Worm (Caenorhabditis elegans) whole organism, dauer: ENCODE results near the gene scl-20.

ENCODE experiments used
- unc-62 ChIP-seq: sonication (generic microtip); optimal IDR thresholded peaks from 2 replicates; lab custom pipeline; 2017; ENCODE audit warnings: missing biosample characterization, missing genetic modification reagents, missing genetic modification characterization

Gene scl-20

DNA sequence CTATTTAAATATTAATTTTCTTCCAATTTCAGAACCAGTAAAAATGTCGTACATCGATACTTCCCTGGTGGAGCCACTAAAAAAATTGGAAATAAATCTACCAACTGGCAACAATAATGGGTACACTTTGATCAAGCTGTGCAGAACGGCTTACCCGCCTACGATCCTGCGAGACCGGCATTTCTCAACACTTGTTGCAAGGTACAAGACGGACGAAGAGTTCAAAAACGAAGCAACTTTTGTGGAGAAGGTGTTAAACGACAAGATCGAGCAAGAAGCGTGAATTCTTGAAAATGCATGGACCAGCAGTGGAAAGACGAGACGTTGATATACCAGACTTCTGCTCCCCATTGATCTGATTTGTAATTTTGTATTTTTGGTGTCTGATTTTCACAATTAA lies 22.9 kb downstream of the scl-20 start:
- TF ChIP-seq unc-62, result no peak

DNA sequence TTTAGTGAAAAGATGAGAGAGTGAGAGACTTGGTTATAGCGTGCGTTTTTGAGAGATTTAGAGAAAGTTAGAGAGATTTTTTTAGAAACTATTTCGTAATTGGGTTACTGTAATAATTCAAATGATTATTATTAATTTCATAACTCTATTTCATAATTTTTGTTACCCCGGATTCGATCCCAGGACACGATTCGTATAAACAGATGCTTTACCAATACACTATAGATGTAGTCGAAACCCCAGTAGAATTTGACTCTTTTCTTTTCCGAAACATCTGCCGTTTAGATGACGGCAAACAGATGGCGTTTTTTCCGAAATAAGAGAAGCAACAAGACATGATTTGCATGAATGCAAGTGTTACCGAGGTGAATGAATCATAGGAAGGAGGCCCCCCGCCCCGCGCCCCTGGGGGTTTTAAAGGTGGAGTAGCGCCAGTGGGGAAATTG lies 24.2 kb downstream of the scl-20 start:
- no peak for TF ChIP-seq unc-62

DNA sequence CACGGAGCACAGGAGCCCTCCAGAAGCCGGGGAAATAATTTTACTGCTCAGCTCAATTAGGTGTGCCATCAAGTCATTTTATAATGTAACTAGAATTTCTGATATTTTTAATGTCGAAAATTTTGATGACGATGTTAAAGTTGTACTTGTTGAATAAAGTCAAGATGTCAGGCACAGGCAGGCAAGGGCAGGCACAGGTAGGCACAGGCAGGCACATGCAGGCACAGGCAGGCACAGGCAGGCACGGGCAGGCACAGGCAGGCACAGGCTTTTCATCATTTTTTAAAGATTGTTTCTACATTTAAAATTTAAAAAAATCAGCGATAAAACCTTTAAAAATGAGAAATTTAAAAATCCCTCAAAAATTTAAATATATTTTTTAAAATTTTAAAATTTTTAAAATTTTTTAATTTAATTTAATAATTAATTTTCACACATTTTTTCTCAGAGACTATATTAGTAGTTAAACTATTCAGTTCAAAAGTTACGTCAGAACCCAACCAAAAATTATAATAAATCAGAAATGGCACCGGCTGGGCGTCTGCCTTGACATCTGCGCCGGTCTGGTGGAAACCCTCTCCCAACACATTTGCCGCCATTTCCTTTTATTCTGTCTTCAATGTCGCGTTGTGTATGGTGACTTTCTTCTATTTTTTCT lies 24.9 kb downstream of the scl-20 start, which contains the start of gene Y17D7C.6:
Gene Y17D7C.6, plus strand, starts transcription at position 608 of the 658 bp plus-strand sequence.
- TF ChIP-seq unc-62, result no peak

DNA sequence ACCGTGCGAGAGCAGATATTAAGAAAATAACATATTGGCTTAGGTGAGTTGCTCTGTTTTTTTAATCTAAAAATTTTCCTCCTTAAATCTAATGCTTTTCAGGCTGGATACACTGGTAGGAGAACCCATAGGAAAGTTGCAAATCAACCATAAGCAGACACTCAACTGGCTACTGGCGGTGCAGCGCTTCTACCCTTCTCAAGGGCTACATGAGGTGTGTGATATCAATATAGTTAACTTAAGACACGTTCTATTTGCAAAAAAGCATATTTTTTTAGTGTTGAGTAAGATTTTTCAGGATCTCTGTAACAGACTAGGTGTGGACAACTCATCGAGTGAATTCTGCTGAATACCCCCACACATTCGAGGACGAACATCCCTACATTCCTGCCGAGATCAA lies 26.3 kb downstream of the scl-20 start:
- no peak for TF ChIP-seq unc-62

DNA sequence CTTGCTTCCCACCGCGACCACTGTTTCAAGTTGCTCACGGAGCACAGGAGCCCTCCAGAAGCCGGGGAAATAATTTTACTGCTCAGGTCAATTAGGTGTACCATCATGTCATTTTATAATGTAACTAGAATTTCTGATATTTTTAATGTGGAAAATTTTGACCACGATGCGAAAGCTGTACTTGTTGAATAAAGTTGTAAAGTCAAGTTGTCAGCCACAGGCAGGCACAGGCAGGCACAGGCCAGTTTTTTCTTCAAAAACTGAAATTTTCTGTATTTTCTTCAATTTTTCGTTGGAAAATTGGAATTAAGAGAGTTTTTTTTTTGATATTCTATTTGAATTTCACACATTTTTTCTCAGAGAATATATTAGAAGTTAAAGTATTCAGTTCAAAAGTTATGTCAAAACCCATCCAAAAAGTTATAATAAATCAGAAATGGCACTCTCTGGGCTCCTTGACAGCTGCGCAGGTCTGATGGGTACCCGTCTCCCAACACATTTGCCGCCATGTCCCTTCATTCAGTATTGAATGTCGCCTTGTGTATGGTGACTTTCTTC lies 28.1 kb downstream of the scl-20 start, which contains the start of gene Y17D7C.1:
Gene Y17D7C.1, plus strand, starts transcription at position 508 of the 558 bp plus-strand sequence.
- no peak for TF ChIP-seq unc-62

DNA sequence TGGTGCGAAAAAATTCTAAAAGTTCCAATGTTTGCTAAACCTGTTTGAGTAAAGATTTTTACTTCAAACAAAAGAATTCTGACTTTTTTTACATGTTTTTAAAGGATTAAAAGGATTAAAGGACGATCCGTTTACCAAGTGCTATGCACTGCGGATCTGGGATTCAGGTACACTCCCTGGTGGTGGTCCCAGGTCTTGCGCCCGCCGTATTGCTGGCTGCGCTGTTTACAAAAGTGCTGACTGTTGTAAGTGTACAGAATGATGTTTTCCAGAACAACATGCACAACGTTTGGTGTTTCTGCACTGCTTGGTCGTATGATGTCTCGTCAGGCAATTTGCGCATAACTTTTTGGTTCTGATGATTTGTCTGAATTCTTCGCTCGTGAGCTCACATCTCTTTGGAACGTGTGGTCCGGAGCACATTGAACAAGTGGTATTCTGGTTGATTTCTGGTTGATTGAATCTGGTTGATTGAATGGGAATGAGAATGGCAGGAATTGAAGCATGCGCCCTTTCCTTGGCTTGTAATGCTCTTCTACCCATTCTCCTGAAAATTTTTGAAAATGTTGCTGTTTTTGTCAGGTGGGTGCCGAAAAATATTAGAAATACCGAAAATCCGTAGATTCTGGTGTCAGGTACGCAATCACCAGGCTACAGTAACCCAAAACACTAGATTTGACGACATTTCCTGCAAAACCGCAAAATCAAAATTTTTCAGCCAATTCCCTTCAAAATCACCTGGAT lies 28.8 kb downstream of the scl-20 start:
- no peak for TF ChIP-seq unc-62

DNA sequence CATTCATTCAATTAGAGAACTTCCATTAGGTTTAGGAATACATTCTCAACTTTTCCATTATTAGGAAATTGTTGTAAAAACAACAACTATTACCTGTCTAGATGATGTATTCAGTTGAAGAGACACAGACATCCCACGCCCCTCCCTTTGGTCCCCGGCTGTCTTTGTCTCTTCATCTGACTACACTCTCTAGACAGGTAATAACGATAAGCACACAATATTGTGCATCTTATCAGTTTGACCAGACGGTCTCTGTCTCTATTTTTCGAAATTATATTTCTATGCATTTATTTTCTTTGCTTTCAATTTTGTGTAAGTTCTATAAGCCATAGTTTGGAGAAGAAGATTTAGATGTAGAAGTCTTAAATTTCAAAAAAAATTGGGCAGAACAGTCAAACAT lies 33.0 kb downstream of the scl-20 start, which contains the start of gene Y69H2.9:
Gene Y69H2.9, plus strand, starts transcription at position 233 of the 400 bp plus-strand sequence.
- TF ChIP-seq unc-62, result no peak

DNA sequence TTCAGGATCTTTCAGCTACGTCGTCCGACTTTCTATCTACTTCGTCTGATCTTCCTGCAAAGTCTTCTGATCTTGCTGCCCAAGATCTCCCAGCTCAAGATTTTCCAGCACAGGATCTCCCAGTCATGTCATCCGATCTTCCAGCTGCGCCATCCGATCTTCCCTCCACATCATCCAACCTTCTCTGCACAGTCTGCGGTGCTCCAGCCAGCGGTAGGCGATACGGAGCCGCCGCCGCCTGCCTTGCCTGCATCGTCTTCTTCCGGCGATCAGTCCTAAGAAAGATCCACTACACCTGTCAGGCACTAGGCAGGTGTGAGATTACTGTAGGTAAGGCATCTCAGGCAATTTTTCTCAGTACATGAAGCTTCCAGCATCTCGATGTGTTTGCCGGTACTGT lies 35.0 kb downstream of the scl-20 start, which contains the start of gene nhr-241:
Gene nhr-241, plus strand, starts transcription at position 126 of the 400 bp plus-strand sequence.
- TF ChIP-seq unc-62, result no peak

DNA sequence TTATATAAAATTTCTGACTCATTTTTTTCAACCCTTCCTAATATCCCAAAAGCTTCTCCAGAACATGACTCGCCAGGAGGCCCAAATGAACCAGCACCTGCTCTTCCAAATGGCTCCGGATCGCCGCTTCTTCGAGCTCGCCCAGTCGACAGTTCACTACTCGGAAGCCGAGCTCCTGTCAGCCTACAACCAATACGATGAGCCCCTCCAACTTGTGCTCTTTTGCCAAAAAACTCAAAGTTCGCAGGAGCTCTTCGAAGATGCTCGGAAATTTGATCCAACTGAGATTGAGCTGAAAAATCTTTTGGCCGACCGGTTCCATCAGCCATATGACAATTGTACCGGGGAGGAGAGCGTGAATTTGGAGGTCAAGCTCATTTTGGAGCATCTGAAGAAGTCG lies 38.8 kb downstream of the scl-20 start:
- TF ChIP-seq unc-62, result no peak

DNA sequence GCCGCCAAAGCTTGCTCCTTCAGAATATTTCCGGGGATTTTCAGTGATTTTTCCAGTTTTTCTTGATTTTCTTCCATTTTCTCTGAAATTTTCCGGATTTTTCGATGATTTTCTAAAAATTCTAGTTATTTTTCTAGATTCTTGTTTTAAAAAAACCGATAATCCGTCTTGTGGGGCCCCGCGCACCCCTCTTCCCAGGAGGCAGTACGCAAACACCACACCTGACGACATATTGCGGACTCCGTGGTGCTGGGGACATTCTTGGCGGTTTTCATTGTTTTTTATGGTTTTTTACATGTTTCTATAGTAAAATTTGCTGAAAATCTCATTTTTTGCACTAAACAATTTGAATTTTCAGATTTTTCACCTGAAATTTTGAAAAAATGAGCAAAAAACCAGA lies 44.6 kb downstream of the scl-20 start, which contains the start of the genes ubc-19 and Y69H2.7:
Gene ubc-19, minus strand, starts transcription at position 82 of the 400 bp plus-strand sequence.
Gene Y69H2.7, plus strand, starts transcription at position 309 of the 400 bp plus-strand sequence.
- TF ChIP-seq unc-62, result no peak

DNA sequence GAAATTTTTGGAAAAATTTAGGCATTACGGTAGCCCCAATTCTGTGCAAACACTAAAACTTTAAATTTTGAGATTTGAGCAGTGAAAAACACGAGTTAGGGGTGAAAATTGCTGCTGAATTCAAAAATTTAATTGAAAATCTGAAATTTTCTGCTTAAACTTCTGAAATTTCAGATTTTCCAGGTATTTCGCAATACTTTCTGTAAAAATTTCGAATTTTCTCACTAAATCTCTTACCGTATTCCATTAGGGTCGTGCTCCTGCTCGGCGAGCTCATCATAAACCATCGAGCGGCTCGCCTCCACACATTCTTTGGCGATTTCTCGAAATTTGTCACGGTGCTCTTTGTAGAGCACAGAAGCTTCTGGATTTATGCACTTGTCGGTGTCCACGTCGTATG lies 46.9 kb downstream of the scl-20 start:
- no peak for TF ChIP-seq unc-62

DNA sequence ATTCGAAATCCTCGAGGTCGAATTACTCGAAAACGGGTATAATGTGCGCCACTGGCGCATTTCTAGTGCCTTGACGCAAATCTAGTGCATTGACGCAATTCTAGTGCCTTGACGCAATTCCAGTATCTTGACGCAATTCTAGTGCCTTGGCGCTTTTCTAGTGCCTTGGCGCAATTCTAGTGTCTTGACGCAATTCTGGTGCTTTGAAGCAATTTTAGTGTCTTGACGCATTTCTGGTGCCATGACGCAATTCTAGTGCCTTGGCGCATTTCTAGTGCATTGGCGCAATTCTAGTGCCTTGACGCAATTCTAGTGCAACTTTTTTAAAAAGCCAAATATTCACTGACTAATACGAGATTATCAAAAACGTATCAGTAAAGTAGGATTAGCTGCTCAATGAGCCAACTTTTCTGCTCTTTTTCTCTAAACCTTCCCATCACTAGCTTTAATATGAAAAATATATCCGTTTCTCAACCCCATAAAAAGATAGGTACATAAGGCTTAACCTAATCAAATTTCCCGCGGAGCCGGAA lies 49.8 kb downstream of the scl-20 start, which contains the start of gene Y69H2.17:
Gene Y69H2.17, plus strand, starts transcription at position 483 of the 533 bp plus-strand sequence.
- TF ChIP-seq unc-62, result no peak
